Fruit fly (Drosophila melanogaster): Measurements from ENCODE around the gene CG34273.
A peak's percentile ranks its signal among the peaks of the same experiment; 100 is the strongest.

The CG34273 gene

DNA sequence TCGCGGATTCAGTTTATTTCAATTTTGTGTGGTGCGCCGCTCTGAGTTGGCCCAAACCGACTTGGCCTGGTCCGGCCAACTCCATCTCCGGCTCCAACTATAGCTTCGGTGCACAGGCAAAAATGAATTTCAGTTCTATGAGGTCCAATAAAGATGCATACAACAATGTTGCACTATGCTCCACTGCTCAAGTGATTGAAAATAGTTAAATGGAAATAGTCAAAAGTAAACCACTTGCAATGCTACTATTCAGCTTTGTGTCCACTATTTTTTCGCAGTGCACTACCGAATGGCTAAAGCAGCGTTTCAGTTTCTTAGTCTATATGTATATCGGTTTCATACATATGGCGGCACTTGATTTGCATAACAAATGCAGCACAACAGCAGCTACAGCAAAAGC, 40.6 kb upstream of the CG34273 start (continued):
- TF ChIP-seq CG6654 (GFP tag; optimal IDR thresholded peaks at IDR 0.05) (no peak), abd-A (tag; optimal IDR thresholded peaks at IDR 0.05) (no peak), scrt (GFP tag; optimal IDR thresholded peaks at IDR 0.05) (peak; percentile 51), bab2 (GFP tag; optimal IDR thresholded peaks at IDR 0.05) (peak; percentile 64), chn (GFP tag; optimal IDR thresholded peaks at IDR 0.05) (no peak), unc-4 (GFP tag; IDR thresholded peaks at IDR 0.05; ENCODE audit: partially characterized antibody) (no peak), ham (GFP tag; IDR thresholded peaks at IDR 0.05) (no peak), Tbp (GFP tag; optimal IDR thresholded peaks at IDR 0.05) (no peak), CG8765 (GFP tag; IDR thresholded peaks at IDR 0.05) (no peak), NfI (GFP tag; optimal IDR thresholded peaks at IDR 0.05) (peak; percentile 39), CG4282 (GFP tag; optimal IDR thresholded peaks at IDR 0.05) (peak; percentile 42), CG14441 (GFP tag; IDR thresholded peaks at IDR 0.05) (peak; percentile 90), emc (GFP tag; optimal IDR thresholded peaks at IDR 0.05) (peak; percentile 37), CG10979 (tag; optimal IDR thresholded peaks at IDR 0.05) (peak; percentile 51), Chrac-16 (GFP tag; optimal IDR thresholded peaks at IDR 0.05) (peak; percentile 22), CG8944 (GFP tag; optimal IDR thresholded peaks at IDR 0.05) (peak; percentile 55), Doc3 (GFP tag; IDR thresholded peaks at IDR 0.05; ENCODE audit: partially characterized antibody) (no peak), CG8281 (tag; optimal IDR thresholded peaks at IDR 0.05) (peak; percentile 24), CG6272 (GFP tag; IDR thresholded peaks at IDR 0.05) (peak; percentile 63), CG9932 (GFP tag; IDR thresholded peaks at IDR 0.05) (0 out of 2 replicates have a peak, but pooled peaks have one; percentile 24), CG31224 (GFP tag; IDR thresholded peaks at IDR 0.05) (0 out of 2 replicates have a peak, but pooled peaks have one; percentile 30), Camta (GFP tag; optimal IDR thresholded peaks at IDR 0.05) (peak; percentile 34), CG31441 (GFP tag; IDR thresholded peaks at IDR 0.05) (peak; percentile 70), Six4 (GFP tag; optimal IDR thresholded peaks at IDR 0.05) (no peak), CG14710 (tag; optimal IDR thresholded peaks at IDR 0.05) (no peak), Atf3 (GFP tag; optimal IDR thresholded peaks at IDR 0.05) (peak; percentile 2), ro (GFP tag; IDR thresholded peaks at IDR 0.05) (0 out of 2 replicates have a peak, but pooled peaks have one; percentile 27), CG7556 (GFP tag; optimal IDR thresholded peaks at IDR 0.05) (peak; percentile 50), CG34376 (GFP tag; optimal IDR thresholded peaks at IDR 0.05) (no peak), Taf1 (GFP tag; IDR thresholded peaks at IDR 0.05) (peak; percentile 33; the same call in 1 of the 2 replicates), CG1792 (GFP tag; optimal IDR thresholded peaks at IDR 0.05) (peak; percentile 52), CG4707 (GFP tag; optimal IDR thresholded peaks at IDR 0.05) (no peak), CG16813 (GFP tag; IDR thresholded peaks at IDR 0.05; ENCODE audit: partially characterized antibody) (no peak), Bteb2 (GFP tag; optimal IDR thresholded peaks at IDR 0.05) (no peak), lola (GFP tag; optimal IDR thresholded peaks at IDR 0.05) (no peak), CG11695 (GFP tag; IDR thresholded peaks at IDR 0.05) (peak; percentile 70), CG6813 (GFP tag; optimal IDR thresholded peaks at IDR 0.05) (peak; percentile 42), D19A (tag; optimal IDR thresholded peaks at IDR 0.05) (peak; percentile 44), dati (GFP tag; IDR thresholded peaks at IDR 0.05) (no peak), pita (GFP tag; optimal IDR thresholded peaks at IDR 0.05) (no peak), exex (tag; optimal IDR thresholded peaks at IDR 0.05) (no peak), CG32532 (GFP tag; IDR thresholded peaks at IDR 0.05) (peak; percentile 78), CG11398 (GFP tag; optimal IDR thresholded peaks at IDR 0.05) (peak; percentile 40), Hr78 (GFP tag; optimal IDR thresholded peaks at IDR 0.05) (no peak), CG13296 (GFP tag; optimal IDR thresholded peaks at IDR 0.05) (peak; percentile 52), zf30C (GFP tag; optimal IDR thresholded peaks at IDR 0.05) (no peak), CG18476 (GFP tag; optimal IDR thresholded peaks at IDR 0.05) (peak; percentile 31), CG13287 (GFP tag; IDR thresholded peaks at IDR 0.05; ENCODE audit: partially characterized antibody) (no peak), sug (tag; optimal IDR thresholded peaks at IDR 0.05) (no peak), pzg (GFP tag; optimal IDR thresholded peaks at IDR 0.05) (no peak)
